Fruit fly (Drosophila melanogaster) Kc167 (cell line): ENCODE results near the gene CG31751.

Experiments used
- Myc ChIP-seq: fragments of >200 bp; optimal IDR thresholded peaks from 2 replicates; lab custom pipeline; 2017; ENCODE audit warnings: missing external identifiers
- Sin3A ChIP-seq: fragments of >200 bp; optimal IDR thresholded peaks from 2 replicates; lab custom pipeline; 2018; ENCODE audit warnings: missing external identifiers
- h ChIP-seq: fragments of >200 bp; optimal IDR thresholded peaks from 3 replicates; lab custom pipeline; 2018; ENCODE audit warnings: missing external identifiers
- insv ChIP-seq: fragments of >200 bp; optimal IDR thresholded peaks from 3 replicates; lab custom pipeline; 2018; ENCODE audit warnings: missing external identifiers
- psq ChIP-seq: fragments of >200 bp; optimal IDR thresholded peaks from 2 replicates; lab custom pipeline; 2017; ENCODE audit warnings: missing external identifiers
- ttk ChIP-seq: sonication (Bioruptor generic); optimal IDR thresholded peaks from 2 replicates; lab custom pipeline; 2017; ENCODE audit warnings: missing external identifiers

CG31751 gene

dm6 chr2L:18656691-18657237, 20.3 kb upstream of the CG31751 start:
- no peak for TF ChIP-seq Sin3A
- no peak for TF ChIP-seq insv (lab: Kevin White, UChicago)
- no peak for TF ChIP-seq psq
- TF ChIP-seq Myc (lab: Kevin White, UChicago), result no peak
- no peak for TF ChIP-seq ttk (lab: Kevin White, UChicago)
- no peak for TF ChIP-seq h (lab: Kevin White, UChicago)

dm6 chr2L:18658108-18658507, 18.9 kb upstream of the CG31751 start:
- TF ChIP-seq psq (no peak), Sin3A (no peak), insv (lab: Kevin White, UChicago) (no peak), Myc (lab: Kevin White, UChicago) (no peak), h (lab: Kevin White, UChicago) (no peak), ttk (lab: Kevin White, UChicago) (no peak)

dm6 chr2L:18663395-18663794, 13.6 kb upstream of the CG31751 start:
- TF ChIP-seq Myc (lab: Kevin White, UChicago) (no peak), psq (no peak), Sin3A (no peak), ttk (lab: Kevin White, UChicago) (no peak), insv (lab: Kevin White, UChicago) (no peak), h (lab: Kevin White, UChicago) (no peak)

- no peak for TF ChIP-seq h (lab: Kevin White, UChicago)
- TF ChIP-seq ttk (lab: Kevin White, UChicago), result no peak
- no peak for TF ChIP-seq psq
- TF ChIP-seq Myc (lab: Kevin White, UChicago), result no peak
- no peak for TF ChIP-seq Sin3A
- TF ChIP-seq insv (lab: Kevin White, UChicago), result no peak
These were observed 12.1 kb upstream of the CG31751 start for dm6 chr2L:18664707-18665550.

- TF ChIP-seq Myc (lab: Kevin White, UChicago) (no peak), Sin3A (no peak), insv (lab: Kevin White, UChicago) (no peak), psq (no peak), ttk (lab: Kevin White, UChicago) (no peak), h (lab: Kevin White, UChicago) (no peak)
These were observed 10.9 kb upstream of the CG31751 start for dm6 chr2L:18665952-18666606.

dm6 chr2L:18671146-18671545, 5.9 kb upstream of the CG31751 start, which contains the start of gene CG43338:
TSS of gene CG43338 (minus strand) at chr2L:18671246.
- TF ChIP-seq Sin3A (no peak), Myc (lab: Kevin White, UChicago) (no peak), psq (no peak), ttk (lab: Kevin White, UChicago) (no peak), insv (lab: Kevin White, UChicago) (no peak)

dm6 chr2L:18673185-18673584, 3.8 kb upstream of the CG31751 start, which contains the start of gene CG43339:
TSS of gene CG43339 (minus strand) at chr2L:18673285.
- TF ChIP-seq h (lab: Kevin White, UChicago) (no peak), Sin3A (no peak), insv (lab: Kevin White, UChicago) (no peak), ttk (lab: Kevin White, UChicago) (no peak), Myc (lab: Kevin White, UChicago) (no peak), psq (no peak)

- TF ChIP-seq Myc (lab: Kevin White, UChicago) (no peak), ttk (lab: Kevin White, UChicago) (no peak), insv (lab: Kevin White, UChicago) (no peak), psq (no peak)
These were observed 2.0 kb upstream of the CG31751 start, which contains the start of gene Mst36Fb for dm6 chr2L:18674994-18675393. TSS of gene Mst36Fb (minus strand) at chr2L:18675094.

- TF ChIP-seq ttk (lab: Kevin White, UChicago), result no peak
- no peak for TF ChIP-seq Myc (lab: Kevin White, UChicago)
- TF ChIP-seq psq, result no peak
- no peak for TF ChIP-seq Sin3A
- TF ChIP-seq insv (lab: Kevin White, UChicago), result no peak
- TF ChIP-seq h (lab: Kevin White, UChicago), result no peak
These were observed 1.1 kb downstream of the CG31751 start for dm6 chr2L:18677910-18678639.

- TF ChIP-seq psq (no peak), ttk (lab: Kevin White, UChicago) (no peak), Sin3A (no peak), insv (lab: Kevin White, UChicago) (no peak), h (lab: Kevin White, UChicago) (no peak), Myc (lab: Kevin White, UChicago) (no peak)
These were observed 4.9 kb downstream of the CG31751 start, which contains the start of gene tos for dm6 chr2L:18681903-18682302. TSS of gene tos (minus strand) at chr2L:18682075.

- peak; percentile 91 for TF ChIP-seq ttk (lab: Kevin White, UChicago)
- TF ChIP-seq Sin3A, result no peak
These were observed 10.8 kb downstream of the CG31751 start for dm6 chr2L:18687827-18688226.
